Worm (Caenorhabditis elegans): ENCODE results near the gene fbxb-16.

- no peak for TF ChIP-seq lin-39 (tag; optimal IDR thresholded peaks at IDR 0.05)
- TF ChIP-seq fos-1 (tag; optimal IDR thresholded peaks at IDR 0.05), result no peak
- no peak for TF ChIP-seq nhr-25 (tag; optimal IDR thresholded peaks at IDR 0.05)
Observed at ce11 chrII:1625666-1626065, 26.0 kb downstream of the fbxb-16 start, which contains the start of gene C08E3.14.

All from whole organism, L3 larva.